Fruit fly (Drosophila melanogaster) whole organism, wandering third instar larva: ENCODE data around the gene ND-15.

Experiments
- Abd-B ChIP-seq: fragments of >200 bp; optimal IDR thresholded peaks from 2 replicates; lab custom pipeline; 2017; ENCODE audit warnings: missing biosample characterization, missing genetic modification characterization
- CG32264 ChIP-seq: fragments of 200-800 bp; sonication (Bioruptor generic); optimal IDR thresholded peaks from 2 replicates; lab custom pipeline; 2016; ENCODE audit warnings: missing biosample characterization, missing genetic modification characterization
- CG9705 ChIP-seq: fragments of 200-800 bp; sonication (Bioruptor generic); optimal IDR thresholded peaks from 2 replicates; lab custom pipeline; 2018; ENCODE audit warnings: missing biosample characterization, mild to moderate bottlenecking, missing genetic modification characterization
- CrebA ChIP-seq: fragments of 200-800 bp; sonication (Bioruptor generic); optimal IDR thresholded peaks from 2 replicates; lab custom pipeline; 2016; ENCODE audit warnings: missing biosample characterization, mild to moderate bottlenecking, missing genetic modification characterization, borderline replicate concordance
- Dfd ChIP-seq: fragments of >200 bp; optimal IDR thresholded peaks from 2 replicates; lab custom pipeline; 2017; ENCODE audit warnings: missing biosample characterization, missing genetic modification characterization
- Dif ChIP-seq: fragments of 200-275, 200-300 bp; sonication (Bioruptor generic); optimal IDR thresholded peaks from 2 replicates; lab custom pipeline; 2018; ENCODE audit warnings: missing biosample characterization, missing genetic modification characterization; ENCODE audit not compliant: partially characterized antibody
- GATAd ChIP-seq: sonication (Bioruptor generic); optimal IDR thresholded peaks from 2 replicates; lab custom pipeline; 2016; ENCODE audit warnings: missing biosample characterization, missing genetic modification characterization
- HLH106 ChIP-seq: fragments of 200-800 bp; optimal IDR thresholded peaks from 3 replicates; lab custom pipeline; 2019; ENCODE audit warnings: missing biosample characterization, mild to moderate bottlenecking, missing genetic modification characterization, moderate library complexity
- Hnf4 ChIP-seq: fragments of 200-800 bp; sonication (Bioruptor generic); optimal IDR thresholded peaks from 2 replicates; lab custom pipeline; 2016; ENCODE audit warnings: missing biosample characterization, mild to moderate bottlenecking, missing genetic modification characterization
- Hr78 ChIP-seq: fragments of >200 bp; optimal IDR thresholded peaks from 2 replicates; lab custom pipeline; 2017; ENCODE audit warnings: missing biosample characterization, missing genetic modification characterization
- Hr83 ChIP-seq: fragments of 200-300 bp; sonication (Bioruptor generic); optimal IDR thresholded peaks from 2 replicates; lab custom pipeline; 2016; ENCODE audit warnings: missing biosample characterization, mild to moderate bottlenecking, missing genetic modification characterization, moderate library complexity; ENCODE audit not compliant: poor library complexity, severe bottlenecking
- Jra ChIP-seq: sonication (Bioruptor generic); optimal IDR thresholded peaks from 2 replicates; lab custom pipeline; 2016; ENCODE audit warnings: missing biosample characterization, missing genetic modification characterization
- Mio ChIP-seq: sonication (Bioruptor generic); optimal IDR thresholded peaks from 2 replicates; lab custom pipeline; 2016; ENCODE audit warnings: missing biosample characterization, missing genetic modification characterization
- Myc ChIP-seq: fragments of >200 bp; optimal IDR thresholded peaks from 2 replicates; lab custom pipeline; 2017
- N ChIP-seq: fragments of >200 bp; optimal IDR thresholded peaks from 2 replicates; lab custom pipeline; 2018; ENCODE audit warnings: missing biosample characterization, missing external identifiers, missing genetic modification characterization
- OdsH ChIP-seq: fragments of 200-800 bp; sonication (Bioruptor generic); optimal IDR thresholded peaks from 2 replicates; lab custom pipeline; 2016; ENCODE audit warnings: missing biosample characterization, mild to moderate bottlenecking, missing genetic modification characterization
- Rel ChIP-seq, 2 experiments: fragments of 200-800 bp; sonication (Bioruptor generic) in 1 of 2; optimal IDR thresholded peaks; 2 replicates in 1 of 2; 3 replicates in 1 of 2; lab custom pipeline; 2016 to 2019; ENCODE audit warnings: mild to moderate bottlenecking in 2 of 2, missing biosample characterization in 2 of 2, missing genetic modification characterization in 2 of 2, moderate library complexity in 1 of 2
- Sp1 ChIP-seq: fragments of 200-800 bp; sonication (Bioruptor generic); optimal IDR thresholded peaks from 3 replicates; lab custom pipeline; 2019; ENCODE audit warnings: missing biosample characterization, mild to moderate bottlenecking, missing genetic modification characterization, moderate library complexity
- Vsx2 ChIP-seq: fragments of 200-300, 225-300 bp; sonication (Bioruptor generic); optimal IDR thresholded peaks from 2 replicates; lab custom pipeline; 2018; ENCODE audit warnings: missing biosample characterization, missing genetic modification characterization; ENCODE audit not compliant: partially characterized antibody
- br ChIP-seq: fragments of 200-800 bp; sonication (Bioruptor generic); optimal IDR thresholded peaks from 2 replicates; lab custom pipeline; 2016; ENCODE audit warnings: missing biosample characterization, missing genetic modification characterization
- brk ChIP-seq: fragments of 200-800 bp; sonication (Bioruptor generic); optimal IDR thresholded peaks from 2 replicates; lab custom pipeline; 2016; ENCODE audit warnings: missing biosample characterization, mild to moderate bottlenecking, missing genetic modification characterization
- dl ChIP-seq, 2 experiments: fragments of 175-275, 200-275 bp in 1 of 2; fragments of 200-275 bp in 1 of 2; sonication (Bioruptor generic); optimal IDR thresholded peaks; lab custom pipeline; 2018; ENCODE audit warnings: mild to moderate bottlenecking in 2 of 2, missing biosample characterization in 2 of 2, missing genetic modification characterization in 2 of 2, moderate library complexity in 2 of 2; ENCODE audit not compliant: partially characterized antibody in 2 of 2, insufficient read depth in 1 of 2
- dmrt93B ChIP-seq: fragments of 200-800 bp; sonication (Bioruptor generic); optimal IDR thresholded peaks from 2 replicates; lab custom pipeline; 2018; ENCODE audit warnings: missing biosample characterization, mild to moderate bottlenecking, missing genetic modification characterization
- dsf ChIP-seq: sonication (Bioruptor generic); optimal IDR thresholded peaks from 2 replicates; lab custom pipeline; 2016; ENCODE audit warnings: missing biosample characterization, missing genetic modification characterization, borderline replicate concordance
- ey ChIP-seq: fragments of 200-800 bp; sonication (Bioruptor generic); optimal IDR thresholded peaks from 2 replicates; lab custom pipeline; 2016; ENCODE audit warnings: missing biosample characterization, missing genetic modification characterization
- foxo ChIP-seq, 2 experiments: fragments of 200-800 bp; sonication (Bioruptor generic); optimal IDR thresholded peaks; 2 replicates in 1 of 2; 3 replicates in 1 of 2; lab custom pipeline; 2016 to 2017; ENCODE audit warnings: missing biosample characterization in 2 of 2, missing genetic modification characterization in 2 of 2
- fru ChIP-seq: fragments of 200-800 bp; sonication (Bioruptor generic); optimal IDR thresholded peaks from 3 replicates; lab custom pipeline; 2016; ENCODE audit warnings: missing biosample characterization, mild to moderate bottlenecking, missing genetic modification characterization
- h ChIP-seq: fragments of 200-800 bp; sonication (Bioruptor generic); optimal IDR thresholded peaks from 3 replicates; lab custom pipeline; 2016; ENCODE audit warnings: missing biosample characterization, mild to moderate bottlenecking, missing genetic modification characterization
- jim ChIP-seq: fragments of 175-275, 200-325 bp; sonication (Bioruptor generic); optimal IDR thresholded peaks from 2 replicates; lab custom pipeline; 2016; ENCODE audit warnings: missing biosample characterization, mild to moderate bottlenecking, missing genetic modification characterization
- lola ChIP-seq: fragments of >200 bp; optimal IDR thresholded peaks from 2 replicates; lab custom pipeline; 2017; ENCODE audit warnings: missing biosample characterization, missing genetic modification characterization
- pan ChIP-seq: fragments of >200 bp; optimal IDR thresholded peaks from 2 replicates; lab custom pipeline; 2017
- psq ChIP-seq: fragments of 200-800 bp; sonication (Bioruptor generic); optimal IDR thresholded peaks from 3 replicates; lab custom pipeline; 2017; ENCODE audit warnings: missing biosample characterization, mild to moderate bottlenecking, missing genetic modification characterization, moderate library complexity
- rgr ChIP-seq: fragments of 200-800 bp; sonication (Bioruptor generic); optimal IDR thresholded peaks from 3 replicates; lab custom pipeline; 2016; ENCODE audit warnings: missing biosample characterization, mild to moderate bottlenecking, missing genetic modification characterization
- sage ChIP-seq: fragments of 200-800 bp; sonication (Bioruptor generic); optimal IDR thresholded peaks from 2 replicates; lab custom pipeline; 2016; ENCODE audit warnings: missing biosample characterization, mild to moderate bottlenecking, missing genetic modification characterization
- sv ChIP-seq: fragments of 200-800 bp; sonication (Bioruptor generic); optimal IDR thresholded peaks from 3 replicates; lab custom pipeline; 2016; ENCODE audit warnings: missing biosample characterization, missing genetic modification characterization
- tai ChIP-seq: sonication (Bioruptor generic); optimal IDR thresholded peaks from 2 replicates; lab custom pipeline; 2016; ENCODE audit warnings: missing biosample characterization, missing genetic modification characterization
- usp ChIP-seq: fragments of >200 bp; optimal IDR thresholded peaks from 2 replicates; lab custom pipeline; 2017; ENCODE audit warnings: missing biosample characterization, missing genetic modification characterization
- woc ChIP-seq: sonication (Bioruptor generic); optimal IDR thresholded peaks from 2 replicates; lab custom pipeline; 2016; ENCODE audit warnings: missing biosample characterization, mild to moderate bottlenecking, missing genetic modification characterization

ND-15 gene

dm6 chr2L:161453-162175, 47.1 kb downstream of the ND-15 start (continued):
- TF ChIP-seq brk (GFP tag; lab: Kevin White, UChicago) = peak; percentile 87
- no peak for TF ChIP-seq usp (GFP tag; lab: Kevin White, UChicago)
- TF ChIP-seq Dif (GFP tag; lab: Kevin White, UChicago) = peak; percentile 68
- TF ChIP-seq GATAd (GFP tag; lab: Kevin White, UChicago) = no peak
- peak; percentile 1 for TF ChIP-seq rgr (GFP tag; lab: Kevin White, UChicago)
- TF ChIP-seq, all 38 proteins: peak for 23

DNA sequence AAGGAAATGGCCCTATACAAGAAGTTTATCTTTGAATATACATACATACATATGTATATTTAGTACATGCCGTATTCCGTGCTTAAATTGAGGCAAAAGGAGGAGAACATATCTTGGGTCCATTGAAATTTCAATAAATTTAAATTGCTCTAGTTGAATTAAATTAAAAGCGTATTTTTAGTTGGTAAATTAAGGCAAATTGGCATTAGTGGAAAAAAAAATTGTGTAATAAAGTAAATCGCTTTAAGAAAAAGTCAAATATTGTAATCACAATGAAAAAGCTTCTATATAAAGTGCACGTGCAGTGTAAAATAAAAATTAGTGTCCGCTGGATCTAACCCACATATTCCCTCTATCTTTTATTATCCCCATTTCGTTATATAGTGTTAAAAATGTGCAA, 47.7 kb downstream of the ND-15 start:
- TF ChIP-seq Myc (lab: Kevin White, UChicago) (no peak), sage (peak; percentile 42)
- TF ChIP-seq, all 38 proteins: peak for 1

DNA sequence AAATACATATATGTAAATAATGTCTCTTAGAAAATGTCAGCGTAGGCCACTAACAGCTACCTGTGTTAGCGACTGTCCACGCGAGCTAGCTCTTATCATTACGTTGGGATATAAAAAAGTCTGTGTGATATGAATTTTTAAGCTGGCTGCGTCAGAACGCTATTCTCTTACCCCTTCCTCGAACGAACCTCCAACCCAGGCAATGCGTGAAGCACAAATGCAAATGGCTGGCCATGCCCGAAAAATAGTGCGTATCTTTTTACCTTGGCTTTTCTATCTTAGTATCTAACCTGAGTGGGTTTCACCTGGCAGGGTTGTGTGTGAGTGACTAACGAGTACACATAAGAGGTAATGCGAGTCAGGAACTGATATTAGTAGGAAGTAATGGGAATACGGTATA, 48.7 kb downstream of the ND-15 start:
- TF ChIP-seq dmrt93B (GFP tag; lab: Kevin White, UChicago) (no peak), sage (no peak), Dif (GFP tag; lab: Kevin White, UChicago) (no peak), jim (GFP tag; lab: Kevin White, UChicago) (no peak), Mio (GFP tag; lab: Kevin White, UChicago) (no peak), rgr (GFP tag; lab: Kevin White, UChicago) (no peak), lola (no peak), HLH106 (tag; lab: Kevin White, UChicago) (no peak), sv (GFP tag; lab: Kevin White, UChicago) (no peak), CG32264 (GFP tag; lab: Kevin White, UChicago) (no peak), Jra (GFP tag; lab: Kevin White, UChicago) (no peak), CrebA (GFP tag; lab: Kevin White, UChicago) (no peak), br (GFP tag; lab: Kevin White, UChicago) (no peak), Hr83 (GFP tag; lab: Kevin White, UChicago) (no peak), ey (GFP tag; lab: Kevin White, UChicago) (no peak), woc (GFP tag; lab: Kevin White, UChicago) (no peak), tai (GFP tag; lab: Kevin White, UChicago) (no peak)

DNA sequence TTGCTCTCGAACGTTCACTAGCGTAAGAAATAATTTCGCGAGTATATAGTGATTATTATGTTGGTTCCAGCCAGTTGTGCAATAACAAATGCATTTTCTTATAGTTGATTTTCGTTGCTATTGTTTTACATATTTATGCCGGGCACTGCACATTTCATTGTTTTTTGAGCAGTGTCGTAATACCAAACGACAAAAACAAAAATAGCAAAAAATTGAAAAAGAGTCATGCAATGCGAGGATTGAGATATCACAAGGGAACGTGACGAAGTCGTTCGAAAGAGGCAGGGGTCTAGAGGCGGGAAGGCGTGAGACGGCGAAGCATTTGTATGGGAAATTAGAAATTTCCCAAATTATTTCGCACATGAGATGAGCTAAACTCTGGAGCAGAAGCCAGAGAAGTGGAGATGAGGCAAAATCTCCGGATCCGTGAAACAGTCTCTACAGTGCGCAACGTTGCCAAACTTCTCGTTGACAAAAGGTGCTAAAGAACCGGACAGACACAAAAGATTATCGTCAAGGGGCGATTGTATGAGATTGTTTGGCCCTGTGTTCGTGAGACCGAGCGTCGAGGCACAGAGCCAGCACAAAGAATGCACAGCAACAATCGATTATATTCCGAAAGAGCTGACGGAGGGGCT, 50.8 kb downstream of the ND-15 start:
- no peak for TF ChIP-seq Hnf4
- TF ChIP-seq dl (GFP tag; optimal IDR thresholded peaks at IDR 0.05; lab: Kevin White, UChicago; ENCODE audit: insufficient read depth in 1 of 2, partially characterized antibody in 2 of 2) = no peak
- TF ChIP-seq HLH106 (tag; lab: Kevin White, UChicago) = peak; percentile 16
- TF ChIP-seq CG32264 (GFP tag; lab: Kevin White, UChicago) = no peak
- TF ChIP-seq Mio (GFP tag; lab: Kevin White, UChicago) = peak; percentile 19
- TF ChIP-seq Hr78 (GFP tag; lab: Kevin White, UChicago) = no peak
- TF ChIP-seq GATAd (GFP tag; lab: Kevin White, UChicago) = no peak
- TF ChIP-seq pan (lab: Kevin White, UChicago) = no peak
- no peak for TF ChIP-seq Hr83 (GFP tag; lab: Kevin White, UChicago)
- TF ChIP-seq Abd-B (GFP tag; lab: Kevin White, UChicago) = no peak
- peak; percentile 52 for TF ChIP-seq h (GFP tag; lab: Kevin White, UChicago)
- TF ChIP-seq woc (GFP tag; lab: Kevin White, UChicago) = no peak
- TF ChIP-seq CrebA (GFP tag; lab: Kevin White, UChicago) = no peak
- TF ChIP-seq usp (GFP tag; lab: Kevin White, UChicago) = no peak
- peak; percentile 14 for TF ChIP-seq Dif (GFP tag; lab: Kevin White, UChicago)
- TF ChIP-seq ey (GFP tag; lab: Kevin White, UChicago) = no peak
- TF ChIP-seq CG9705 = no peak
- no peak for TF ChIP-seq fru (GFP tag; lab: Kevin White, UChicago)
- TF ChIP-seq dsf (GFP tag; lab: Kevin White, UChicago) = no peak
- no peak for TF ChIP-seq Vsx2 (GFP tag; lab: Kevin White, UChicago)
- no peak for TF ChIP-seq Sp1 (GFP tag; lab: Kevin White, UChicago)
- no peak for TF ChIP-seq Dfd (GFP tag; lab: Kevin White, UChicago)
- TF ChIP-seq OdsH (GFP tag; lab: Kevin White, UChicago) = no peak
- TF ChIP-seq dmrt93B (GFP tag; lab: Kevin White, UChicago) = no peak
- no peak for TF ChIP-seq N
- TF ChIP-seq sage = no peak
- TF ChIP-seq brk (GFP tag; lab: Kevin White, UChicago) = no peak
- TF ChIP-seq jim (GFP tag; lab: Kevin White, UChicago) = no peak
- TF ChIP-seq rgr (GFP tag; lab: Kevin White, UChicago) = peak; percentile 42
- no peak for TF ChIP-seq Jra (GFP tag; lab: Kevin White, UChicago)
- no peak for TF ChIP-seq Myc (lab: Kevin White, UChicago)
- no peak for TF ChIP-seq psq
- no peak for TF ChIP-seq br (GFP tag; lab: Kevin White, UChicago)
- no peak for TF ChIP-seq lola
- TF ChIP-seq sv (GFP tag; lab: Kevin White, UChicago) = no peak
- no peak for TF ChIP-seq foxo (GFP tag; optimal IDR thresholded peaks at IDR 0.05; lab: Kevin White, UChicago)
- TF ChIP-seq Rel (GFP tag; optimal IDR thresholded peaks at IDR 0.05; lab: Kevin White, UChicago) = no peak
- peak; percentile 32 for TF ChIP-seq Rel (tag; optimal IDR thresholded peaks at IDR 0.05; lab: Kevin White, UChicago)
